Fruit fly (Drosophila melanogaster): Measurements from ENCODE around the gene Sfxn2.
A peak's percentile ranks its signal among the peaks of the same experiment; 100 is the strongest.

Gene Sfxn2

DNA sequence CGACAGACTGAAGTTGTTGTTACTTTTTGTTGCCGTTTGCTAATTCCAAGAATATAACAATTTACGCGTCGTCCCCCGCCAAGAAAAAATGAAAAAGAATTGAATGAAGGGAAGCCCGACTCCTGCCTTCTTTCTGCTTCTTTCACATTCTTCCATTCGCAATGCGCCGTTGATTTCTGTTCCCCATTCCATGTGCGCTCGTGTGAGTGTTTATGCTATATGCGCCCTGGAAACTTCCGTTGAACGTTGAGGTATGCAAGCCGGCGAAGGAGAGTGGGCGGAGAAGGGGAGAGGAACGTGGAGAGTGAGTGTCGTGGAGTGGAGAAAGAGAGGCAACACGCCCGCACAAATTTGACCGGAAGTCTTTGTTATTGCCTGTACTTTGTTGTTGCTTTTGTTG, 16.1 kb downstream of the Sfxn2 start:
- TF ChIP-seq CTCF (optimal IDR thresholded peaks at IDR 0.05) (no peak), CG8478 (optimal IDR thresholded peaks at IDR 0.05) (no peak)

DNA sequence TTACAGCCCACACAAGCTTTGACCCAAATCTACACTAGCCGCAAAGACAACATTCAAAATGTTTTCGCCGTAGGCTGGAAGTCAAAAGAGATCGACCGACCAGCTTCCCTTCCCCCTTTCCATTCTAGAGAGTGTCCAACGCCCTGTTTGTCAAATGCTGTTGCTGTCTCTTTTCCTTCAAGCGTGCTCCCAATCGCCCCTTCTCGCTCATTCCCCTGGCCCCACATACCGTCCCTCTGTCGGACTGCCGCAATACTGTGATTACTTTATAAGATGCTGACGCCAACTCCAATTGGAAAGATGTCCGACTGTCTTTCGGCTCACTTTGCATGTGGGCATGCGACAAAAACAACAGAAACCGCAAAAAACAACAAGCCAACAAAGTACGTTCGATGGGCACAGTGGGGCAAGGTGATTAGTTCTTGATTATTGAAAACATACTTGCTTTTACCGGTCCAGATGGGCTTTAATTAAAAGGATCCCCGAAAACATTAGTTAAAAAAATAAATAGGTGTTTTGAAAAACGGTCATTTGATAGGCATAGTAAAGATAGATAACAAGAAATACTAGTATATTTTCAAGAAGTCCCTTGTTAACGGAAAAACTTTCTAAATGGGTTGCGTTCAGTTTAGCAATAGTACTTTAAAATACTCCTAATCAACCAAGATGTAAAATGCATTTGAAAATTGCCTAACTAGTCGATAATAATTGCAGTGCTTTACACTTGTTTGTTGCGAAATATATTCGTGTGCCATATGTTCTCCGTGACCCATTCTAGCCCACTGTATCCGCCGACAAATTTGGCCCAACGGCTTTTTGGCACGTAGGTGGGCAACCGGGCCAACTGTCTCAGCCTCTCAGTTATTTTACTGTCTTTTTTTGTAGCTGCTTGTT, 17.1 kb downstream of the Sfxn2 start:
- TF ChIP-seq CG8478 (optimal IDR thresholded peaks at IDR 0.05) (no peak), CTCF (optimal IDR thresholded peaks at IDR 0.05) (no peak)

DNA sequence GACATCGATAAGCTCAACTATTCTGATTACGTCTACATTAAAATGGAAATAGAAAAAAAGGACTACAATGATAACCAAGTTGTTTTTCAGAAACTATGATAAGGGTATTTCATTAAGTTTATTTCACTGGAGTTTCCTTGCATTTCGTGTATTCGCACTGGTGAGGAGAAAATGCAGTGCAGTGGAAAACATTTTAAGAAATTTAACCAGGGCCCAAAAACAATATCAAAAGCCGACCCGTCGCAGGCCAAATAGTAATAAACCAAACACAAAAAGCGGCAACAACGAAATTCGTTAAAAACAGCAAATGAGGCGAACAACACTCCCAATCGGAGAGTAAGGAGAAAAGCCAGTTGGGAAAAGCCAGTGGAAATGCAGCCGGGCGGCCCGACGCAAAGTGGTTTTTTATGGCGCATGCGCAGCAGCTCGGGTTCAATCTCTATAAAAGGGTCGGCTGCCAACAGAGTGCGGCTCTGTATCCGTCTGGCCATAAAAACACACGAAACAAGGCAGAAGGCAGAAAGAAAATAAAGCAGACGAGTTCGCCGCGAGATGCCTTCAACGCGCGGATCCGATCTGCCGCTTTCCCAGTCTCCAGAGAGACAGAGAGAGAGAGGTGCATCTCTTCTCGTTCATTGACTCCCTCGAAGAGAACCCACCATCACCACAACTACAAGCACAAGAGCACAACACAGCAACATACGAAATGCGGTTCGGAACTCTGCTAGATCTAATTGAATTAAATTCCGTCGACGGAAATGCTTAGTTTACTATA, 18.1 kb downstream of the Sfxn2 start:
- no peak for TF ChIP-seq CG8478 (optimal IDR thresholded peaks at IDR 0.05)
- peak in 1 of 2 experiments; percentile 33 for TF ChIP-seq CTCF (optimal IDR thresholded peaks at IDR 0.05)

dm6 chr3L:19083126-19083525, 20.2 kb downstream of the Sfxn2 start:
- no peak for TF ChIP-seq CTCF (optimal IDR thresholded peaks at IDR 0.05)
- TF ChIP-seq CG8478 (optimal IDR thresholded peaks at IDR 0.05) = no peak

- TF ChIP-seq CG8478 (optimal IDR thresholded peaks at IDR 0.05) (no peak), CTCF (optimal IDR thresholded peaks at IDR 0.05) (no peak)
Measured at dm6 chr3L:19085688-19086363, 22.9 kb downstream of the Sfxn2 start.

- TF ChIP-seq CG8478 (optimal IDR thresholded peaks at IDR 0.05) (no peak), CTCF (optimal IDR thresholded peaks at IDR 0.05) (no peak)
Measured at dm6 chr3L:19086364-19087200, 23.6 kb downstream of the Sfxn2 start, which contains the start of gene Mkp3. Mkp3 (minus strand) TSS chr3L:19086426.

DNA sequence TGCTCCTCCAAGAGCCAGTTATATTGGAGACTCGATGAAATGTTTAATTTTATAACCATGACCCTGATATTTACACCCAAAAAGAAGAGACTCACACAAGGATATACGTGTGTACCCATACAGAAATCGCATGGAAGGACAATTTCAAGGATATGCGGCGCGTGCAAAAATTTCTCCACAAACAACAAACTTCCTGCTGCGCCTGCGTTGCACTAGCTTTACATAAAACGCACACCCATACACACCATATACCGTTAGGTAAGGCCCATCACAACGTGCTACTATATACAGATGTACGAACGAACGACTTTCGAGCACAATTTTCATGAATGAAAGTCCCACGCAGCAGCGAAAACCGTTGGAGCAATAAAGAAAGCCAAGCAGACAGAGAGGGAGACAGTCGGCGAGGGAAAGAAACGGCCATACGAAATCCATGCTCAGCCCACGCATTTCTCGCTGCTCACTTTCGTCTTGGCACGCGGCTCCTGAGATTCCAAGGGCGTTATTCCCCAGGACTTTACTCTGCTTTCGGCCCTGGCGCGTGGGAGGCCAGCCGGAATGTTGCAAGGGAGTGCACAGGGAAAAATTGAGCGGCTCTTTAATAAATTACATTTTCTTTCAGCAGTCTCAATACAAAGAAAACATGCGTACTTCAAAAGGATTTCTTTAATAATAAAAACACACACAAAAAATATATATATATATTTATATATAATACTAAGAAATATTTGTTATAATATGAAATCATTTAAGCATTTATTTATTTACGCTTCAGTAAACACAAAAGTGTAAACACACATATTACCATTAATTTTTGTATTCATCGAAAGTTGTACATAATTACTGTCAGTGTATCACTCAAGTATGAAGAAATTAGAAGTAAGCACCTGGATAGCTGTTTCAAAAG, 24.7 kb downstream of the Sfxn2 start:
- TF ChIP-seq CTCF (optimal IDR thresholded peaks at IDR 0.05) (no peak), CG8478 (optimal IDR thresholded peaks at IDR 0.05) (no peak)

DNA sequence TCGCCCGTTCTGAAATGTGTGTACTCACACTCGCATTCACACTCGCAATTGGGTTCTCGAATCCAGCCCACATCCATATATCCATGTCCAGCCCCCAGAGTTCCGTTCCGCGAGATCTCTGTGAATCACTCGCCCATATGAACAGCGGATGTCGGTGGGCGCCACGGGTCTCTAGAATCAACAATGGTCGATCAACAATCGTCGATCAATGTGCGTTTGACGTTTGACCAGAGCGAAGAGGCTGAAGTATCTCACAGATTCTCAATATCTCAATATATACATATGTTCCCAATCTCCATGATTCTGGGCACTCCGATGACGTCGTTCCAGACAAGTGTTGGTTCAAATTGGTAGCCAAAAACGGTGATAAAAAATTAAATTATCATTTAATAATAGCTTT, 26.2 kb downstream of the Sfxn2 start:
- TF ChIP-seq CG8478 (optimal IDR thresholded peaks at IDR 0.05) = no peak

dm6 chr3L:19091423-19092124, 28.6 kb downstream of the Sfxn2 start:
- TF ChIP-seq CG8478 (optimal IDR thresholded peaks at IDR 0.05) (no peak), CTCF (optimal IDR thresholded peaks at IDR 0.05) (no peak)

- TF ChIP-seq CG8478 (optimal IDR thresholded peaks at IDR 0.05) (no peak), CTCF (optimal IDR thresholded peaks at IDR 0.05) (peak in 1 of 2 experiments; percentile 21)
Measured at dm6 chr3L:19092125-19093058, 29.4 kb downstream of the Sfxn2 start, which contains the start of gene MESR6. MESR6 (plus strand) TSS chr3L:19092670.

- no peak for TF ChIP-seq CTCF (optimal IDR thresholded peaks at IDR 0.05)
Measured at dm6 chr3L:19096032-19096431, 33.1 kb downstream of the Sfxn2 start, which contains the start of gene CNPYb. CNPYb (minus strand) TSS chr3L:19096217.

dm6 chr3L:19097102-19097501, 34.1 kb downstream of the Sfxn2 start:
- TF ChIP-seq CG8478 (optimal IDR thresholded peaks at IDR 0.05) = no peak
- TF ChIP-seq CTCF (optimal IDR thresholded peaks at IDR 0.05) = no peak
